Worm (Caenorhabditis elegans) whole organism, young adult: ENCODE data around the gene ZC168.2.

Experiments used
- C17E4.6 ChIP-seq: fragments of 200-800 bp; sonication (Bioruptor generic); IDR thresholded peaks from 2 replicates; pipeline ENCODE4 v1.3.6; 2022; ENCODE audit warnings: missing genetic modification reagents, missing genetic modification characterization, missing compliant biosample characterization
- F37B4.10 ChIP-seq: fragments of 200-800 bp; sonication (Bioruptor generic); IDR thresholded peaks from 2 replicates; pipeline ENCODE4 v1.3.6; 2022; ENCODE audit warnings: missing genetic modification characterization, missing compliant biosample characterization
- F49E8.2 ChIP-seq: sonication (generic microtip); optimal IDR thresholded peaks from 3 replicates; lab custom pipeline; 2017; ENCODE audit warnings: missing genetic modification characterization, mild to moderate bottlenecking, missing compliant biosample characterization, antibody characterized with exemption, moderate library complexity; ENCODE audit not compliant: insufficient read depth
- F52B5.7 ChIP-seq: sonication (generic microtip); optimal IDR thresholded peaks from 2 replicates; lab custom pipeline; 2016; ENCODE audit warnings: mild to moderate bottlenecking, missing genetic modification characterization, missing compliant biosample characterization
- F57A8.1 ChIP-seq: fragments of 200-800 bp; sonication (Bioruptor generic); optimal IDR thresholded peaks from 2 replicates; lab custom pipeline; 2018; ENCODE audit warnings: mild to moderate bottlenecking, missing genetic modification characterization, moderate library complexity, missing compliant biosample characterization
- K12H6.12 ChIP-seq: fragments of 200-800 bp; sonication (Bioruptor generic); optimal IDR thresholded peaks from 2 replicates; lab custom pipeline; 2018; ENCODE audit warnings: mild to moderate bottlenecking, missing genetic modification characterization, missing compliant biosample characterization
- Y53G8AR.9 ChIP-seq: fragments of 200-800 bp; sonication (Bioruptor generic); conservative IDR thresholded peaks from 2 replicates; pipeline ENCODE4 v1.3.6; 2022; ENCODE audit warnings: missing genetic modification reagents, missing genetic modification characterization, missing compliant biosample characterization
- Y95B8A.8 ChIP-seq: fragments of 200-800 bp; sonication (Bioruptor generic); IDR thresholded peaks from 2 replicates; pipeline ENCODE4 v1.3.6; 2022; ENCODE audit warnings: missing genetic modification reagents, missing genetic modification characterization, missing compliant biosample characterization
- ZK185.1 ChIP-seq: sonication (generic microtip); optimal IDR thresholded peaks from 2 replicates; lab custom pipeline; 2016; ENCODE audit warnings: mild to moderate bottlenecking, missing genetic modification characterization, missing compliant biosample characterization; ENCODE audit not compliant: poor library complexity, severe bottlenecking
- akir-1 ChIP-seq: fragments of 200-800 bp; sonication (Bioruptor generic); optimal IDR thresholded peaks from 2 replicates; lab custom pipeline; 2018; ENCODE audit warnings: mild to moderate bottlenecking, missing genetic modification characterization, moderate library complexity, missing compliant biosample characterization
- ama-1 ChIP-seq, 3 experiments: fragments of 150-350 bp in 1 of 3; sonication (generic microtip) in 2 of 3; optimal IDR thresholded peaks; 2 replicates each; lab custom pipeline; 2014 to 2018; ENCODE audit warnings: missing biosample characterization in 2 of 3, missing genetic modification characterization in 2 of 3, missing genetic modification reagents in 2 of 3
- aptf-2 ChIP-seq: fragments of 200-800 bp; sonication (Bioruptor generic); conservative IDR thresholded peaks from 2 replicates; pipeline ENCODE4 v1.3.6; 2022; ENCODE audit warnings: missing genetic modification reagents, missing genetic modification characterization, missing compliant biosample characterization
- atf-7 ChIP-seq: sonication (generic microtip); optimal IDR thresholded peaks from 2 replicates; lab custom pipeline; 2017; ENCODE audit warnings: mild to moderate bottlenecking, missing genetic modification characterization, missing compliant biosample characterization
- athp-1 ChIP-seq: sonication (generic microtip); optimal IDR thresholded peaks from 2 replicates; lab custom pipeline; 2017; ENCODE audit warnings: mild to moderate bottlenecking, missing genetic modification characterization, missing compliant biosample characterization
- cebp-2 ChIP-seq: fragments of 200-800 bp; sonication (Bioruptor generic); IDR thresholded peaks from 2 replicates; pipeline ENCODE4 v1.3.6; 2022; ENCODE audit warnings: missing genetic modification characterization, missing compliant biosample characterization
- ceh-40 ChIP-seq: fragments of 200-800 bp; sonication (Bioruptor generic); IDR thresholded peaks from 2 replicates; pipeline ENCODE4 v1.3.6; 2022; ENCODE audit warnings: missing genetic modification characterization, missing compliant biosample characterization
- ceh-58 ChIP-seq: fragments of 200-800 bp; sonication (Bioruptor generic); IDR thresholded peaks from 2 replicates; pipeline ENCODE4 v1.3.6; 2022; ENCODE audit warnings: missing genetic modification characterization, missing compliant biosample characterization
- ceh-79 ChIP-seq: sonication (generic microtip); optimal IDR thresholded peaks from 2 replicates; lab custom pipeline; 2017; ENCODE audit warnings: mild to moderate bottlenecking, missing genetic modification characterization, missing compliant biosample characterization
- dox-1 ChIP-seq: fragments of 200-800 bp; sonication (Bioruptor generic); IDR thresholded peaks from 2 replicates; pipeline ENCODE4 v1.3.6; 2022; ENCODE audit warnings: missing genetic modification reagents, missing genetic modification characterization, missing compliant biosample characterization
- dpff-1 ChIP-seq: sonication (generic microtip); optimal IDR thresholded peaks from 2 replicates; lab custom pipeline; 2017; ENCODE audit warnings: mild to moderate bottlenecking, missing genetic modification characterization, missing compliant biosample characterization
- efl-1 ChIP-seq: fragments of 150-350 bp; optimal IDR thresholded peaks from 2 replicates; lab custom pipeline; 2014; ENCODE audit warnings: missing biosample characterization, missing genetic modification reagents, missing genetic modification characterization
- ekl-4 ChIP-seq: fragments of 200-800 bp; sonication (Bioruptor generic); IDR thresholded peaks from 2 replicates; pipeline ENCODE4 v1.3.6; 2022; ENCODE audit warnings: missing genetic modification reagents, missing genetic modification characterization, missing compliant biosample characterization
- ets-4 ChIP-seq: fragments of 200-800 bp; sonication (Bioruptor generic); optimal IDR thresholded peaks from 2 replicates; lab custom pipeline; 2018; ENCODE audit warnings: mild to moderate bottlenecking, missing genetic modification characterization, missing compliant biosample characterization
- fkh-3 ChIP-seq: sonication (generic microtip); optimal IDR thresholded peaks from 2 replicates; lab custom pipeline; 2016; ENCODE audit warnings: mild to moderate bottlenecking, missing genetic modification characterization, missing compliant biosample characterization
- gei-17 ChIP-seq: fragments of 200-800 bp; sonication (Bioruptor generic); optimal IDR thresholded peaks from 2 replicates; lab custom pipeline; 2018; ENCODE audit warnings: mild to moderate bottlenecking, missing genetic modification characterization, missing compliant biosample characterization
- him-1 ChIP-seq: sonication (generic microtip); optimal IDR thresholded peaks from 2 replicates; lab custom pipeline; 2016; ENCODE audit warnings: missing genotype, missing genetic modification reagents, missing genetic modification characterization, missing compliant biosample characterization
- hlh-12 ChIP-seq: sonication (generic microtip); optimal IDR thresholded peaks from 2 replicates; lab custom pipeline; 2016; ENCODE audit warnings: missing genetic modification characterization, missing compliant biosample characterization
- hlh-26 ChIP-seq: fragments of 200-800 bp; sonication (Bioruptor generic); conservative IDR thresholded peaks from 2 replicates; pipeline ENCODE4 v1.3.6; 2022; ENCODE audit warnings: missing genetic modification reagents, missing genetic modification characterization, missing compliant biosample characterization
- hmg-1.2 ChIP-seq: fragments of 200-800 bp; sonication (Bioruptor generic); IDR thresholded peaks from 2 replicates; pipeline ENCODE4 v1.3.6; 2022; ENCODE audit warnings: missing genetic modification reagents, missing genetic modification characterization, missing compliant biosample characterization
- hsf-1 ChIP-seq: fragments of 200-800 bp; sonication (Bioruptor generic); IDR thresholded peaks from 2 replicates; pipeline ENCODE4 v1.3.6; 2022; ENCODE audit warnings: missing genetic modification reagents, missing genetic modification characterization, missing compliant biosample characterization
- lag-1 ChIP-seq: fragments of 200-800 bp; sonication (Bioruptor generic); IDR thresholded peaks from 2 replicates; pipeline ENCODE4 v1.3.6; 2022; ENCODE audit warnings: missing genetic modification reagents, missing genetic modification characterization, missing compliant biosample characterization
- lin-35 ChIP-seq, 3 experiments: fragments of 150-350 bp in 2 of 3; sonication (generic microtip) in 1 of 3; optimal IDR thresholded peaks; 2 replicates each; lab custom pipeline; 2014 to 2018; ENCODE audit warnings: missing biosample characterization in 3 of 3, missing genetic modification characterization in 3 of 3, missing genetic modification reagents in 3 of 3
- lin-54 ChIP-seq: fragments of 200-800 bp; sonication (Bioruptor generic); optimal IDR thresholded peaks from 2 replicates; lab custom pipeline; 2018; ENCODE audit warnings: mild to moderate bottlenecking, missing genetic modification characterization, missing compliant biosample characterization
- lsy-27 ChIP-seq: sonication (generic microtip); optimal IDR thresholded peaks from 2 replicates; lab custom pipeline; 2017; ENCODE audit warnings: missing genetic modification characterization, mild to moderate bottlenecking, missing compliant biosample characterization, antibody characterized with exemption, missing genotype, borderline replicate concordance; ENCODE audit not compliant: insufficient read depth
- madf-3 ChIP-seq: fragments of 200-800 bp; sonication (Bioruptor generic); IDR thresholded peaks from 2 replicates; pipeline ENCODE4 v1.3.6; 2022; ENCODE audit warnings: missing genetic modification reagents, missing genetic modification characterization, missing compliant biosample characterization
- madf-8 ChIP-seq: fragments of 200-800 bp; sonication (Bioruptor generic); conservative IDR thresholded peaks from 2 replicates; pipeline ENCODE4 v1.3.6; 2022; ENCODE audit warnings: missing genetic modification reagents, missing genetic modification characterization, missing compliant biosample characterization
- mel-28 ChIP-seq: sonication (generic microtip); optimal IDR thresholded peaks from 2 replicates; lab custom pipeline; 2016; ENCODE audit warnings: borderline replicate concordance, mild to moderate bottlenecking, missing genetic modification characterization, missing compliant biosample characterization
- nfya-2 ChIP-seq: fragments of 200-800 bp; sonication (Bioruptor generic); IDR thresholded peaks from 2 replicates; pipeline ENCODE4 v1.3.6; 2022; ENCODE audit warnings: missing genetic modification reagents, missing genetic modification characterization, missing compliant biosample characterization
- nhr-120 ChIP-seq: fragments of 200-800 bp; sonication (Bioruptor generic); IDR thresholded peaks from 2 replicates; pipeline ENCODE4 v1.3.6; 2022; ENCODE audit warnings: missing genetic modification characterization, missing compliant biosample characterization
- nhr-27 ChIP-seq: fragments of 200-800 bp; sonication (Bioruptor generic); optimal IDR thresholded peaks from 2 replicates; lab custom pipeline; 2018; ENCODE audit warnings: mild to moderate bottlenecking, missing genetic modification characterization, moderate library complexity, missing compliant biosample characterization
- repo-1 ChIP-seq: sonication (generic microtip); optimal IDR thresholded peaks from 2 replicates; lab custom pipeline; 2017; ENCODE audit warnings: mild to moderate bottlenecking, missing genetic modification characterization, missing compliant biosample characterization
- rpc-1 ChIP-seq, 2 experiments: fragments of 150-350 bp in 1 of 2; sonication (generic microtip) in 1 of 2; optimal IDR thresholded peaks; 2 replicates each; lab custom pipeline; 2014 to 2018; ENCODE audit warnings: missing biosample characterization in 1 of 2, missing genetic modification characterization in 1 of 2, missing genetic modification reagents in 1 of 2, missing genotype in 1 of 2
- tbx-9 ChIP-seq: sonication (generic microtip); optimal IDR thresholded peaks from 2 replicates; lab custom pipeline; 2016; ENCODE audit warnings: borderline replicate concordance, missing genetic modification characterization, inconsistent platforms, missing compliant biosample characterization
- tlf-1 ChIP-seq: fragments of 200-800 bp; sonication (Bioruptor generic); optimal IDR thresholded peaks from 2 replicates; lab custom pipeline; 2018; ENCODE audit warnings: mild to moderate bottlenecking, missing genetic modification characterization, missing compliant biosample characterization
- unc-62 ChIP-seq: fragments of 150-350 bp; optimal IDR thresholded peaks from 2 replicates; lab custom pipeline; 2014; ENCODE audit warnings: missing biosample characterization, missing genetic modification reagents, missing genetic modification characterization
- ztf-18 ChIP-seq: sonication (generic microtip); optimal IDR thresholded peaks from 2 replicates; lab custom pipeline; 2016; ENCODE audit warnings: missing genotype, mild to moderate bottlenecking, missing genetic modification characterization, missing compliant biosample characterization
- ztf-22 ChIP-seq: fragments of 200-800 bp; sonication (Bioruptor generic); optimal IDR thresholded peaks from 2 replicates; lab custom pipeline; 2018; ENCODE audit warnings: mild to moderate bottlenecking, missing genetic modification characterization, moderate library complexity, missing compliant biosample characterization
- ztf-3 ChIP-seq: fragments of 200-800 bp; sonication (Bioruptor generic); optimal IDR thresholded peaks from 2 replicates; lab custom pipeline; 2018; ENCODE audit warnings: mild to moderate bottlenecking, missing genetic modification characterization, missing compliant biosample characterization

ZC168.2 gene

ce11 chrIV:10737011-10737553 lies 9.2 kb downstream of the ZC168.2 start, which contains the start of gene grl-21 (continued):
- TF ChIP-seq nhr-120 (GFP tag; lab: Robert Waterston, UW) (no peak), ztf-3 (GFP tag; lab: Kevin White, UChicago) (no peak), mel-28 (tag; lab: Kevin White, UChicago) (peak; percentile 8), hlh-12 (tag; lab: Kevin White, UChicago) (no peak), F37B4.10 (GFP tag; lab: Robert Waterston, UW) (no peak), Y53G8AR.9 (GFP tag; lab: Robert Waterston, UW) (0 out of 2 replicates have a peak, but pooled peaks have one; percentile 43), ceh-40 (no peak), gei-17 (GFP tag; lab: Kevin White, UChicago) (no peak), tlf-1 (GFP tag; lab: Kevin White, UChicago) (peak; percentile 23), dpff-1 (tag; lab: Kevin White, UChicago) (no peak), aptf-2 (no peak), atf-7 (tag; lab: Kevin White, UChicago) (no peak), madf-8 (no peak), ceh-79 (tag; lab: Kevin White, UChicago) (no peak), hsf-1 (peak; percentile 32; the same call in 1 of the 2 replicates), ztf-22 (GFP tag; lab: Kevin White, UChicago) (no peak), ZK185.1 (tag; lab: Kevin White, UChicago) (no peak), F52B5.7 (tag; lab: Kevin White, UChicago) (no peak), ets-4 (no peak), hmg-1.2 (GFP tag; lab: Robert Waterston, UW) (0 out of 2 replicates have a peak, but pooled peaks have one; percentile 11), unc-62 (no peak), fkh-3 (tag; lab: Kevin White, UChicago) (no peak), ama-1 (optimal IDR thresholded peaks at IDR 0.05; lab: Kevin White, UChicago) (no peak), ama-1 (GFP tag; optimal IDR thresholded peaks at IDR 0.05; lab: Kevin White, UChicago) (no peak), nhr-27 (tag; lab: Kevin White, UChicago) (no peak), F57A8.1 (GFP tag; lab: Kevin White, UChicago) (no peak), repo-1 (tag; lab: Kevin White, UChicago) (no peak), lsy-27 (no peak), K12H6.12 (tag; lab: Kevin White, UChicago) (no peak), cebp-2 (no peak), nfya-2 (GFP tag; lab: Robert Waterston, UW) (no peak), ceh-58 (GFP tag; lab: Robert Waterston, UW) (no peak), lin-54 (GFP tag; lab: Kevin White, UChicago) (peak; percentile 21), hlh-26 (GFP tag; lab: Robert Waterston, UW) (no peak), ekl-4 (GFP tag; lab: Robert Waterston, UW) (peak; percentile 42; the same call in 1 of the 2 replicates), akir-1 (GFP tag; lab: Kevin White, UChicago) (no peak), tbx-9 (tag; lab: Kevin White, UChicago) (no peak), him-1 (tag; lab: Kevin White, UChicago) (no peak), lag-1 (GFP tag; lab: Robert Waterston, UW) (no peak), efl-1 (GFP tag; lab: Kevin White, UChicago) (no peak), Y95B8A.8 (GFP tag; lab: Robert Waterston, UW) (no peak), madf-3 (GFP tag; lab: Robert Waterston, UW) (0 out of 2 replicates have a peak, but pooled peaks have one; percentile 66), dox-1 (no peak), F49E8.2 (tag; lab: Kevin White, UChicago) (peak; percentile 36), ztf-18 (tag; lab: Kevin White, UChicago) (no peak), lin-35 (GFP tag; optimal IDR thresholded peaks at IDR 0.05; lab: Kevin White, UChicago) (no peak), C17E4.6 (GFP tag; lab: Robert Waterston, UW) (0 out of 2 replicates have a peak, but pooled peaks have one; percentile 28), rpc-1 (optimal IDR thresholded peaks at IDR 0.05; lab: Kevin White, UChicago) (no peak), rpc-1 (tag; optimal IDR thresholded peaks at IDR 0.05; lab: Kevin White, UChicago) (no peak), athp-1 (peak; percentile 23)
